Fruit fly (Drosophila melanogaster): ENCODE results near the gene CG6271.

The CG6271 gene

DNA sequence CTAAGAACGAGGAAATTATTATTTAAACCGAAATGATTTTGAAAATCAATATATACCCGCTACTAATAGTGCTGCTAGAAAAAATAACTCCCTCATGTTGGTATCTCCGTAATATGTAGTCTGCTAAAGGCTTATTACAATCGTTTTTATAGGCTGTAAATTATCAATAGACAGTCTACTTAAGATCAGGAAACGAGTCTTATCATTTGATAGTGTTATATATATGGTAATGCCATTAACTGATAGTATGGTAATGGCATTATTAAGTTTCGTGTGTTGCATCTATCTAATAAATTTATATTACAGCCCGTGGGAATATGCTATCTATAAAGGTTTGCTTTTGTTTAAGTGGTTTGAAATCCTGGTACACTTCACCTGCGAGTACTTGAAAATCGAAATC lies 7.7 kb downstream of the CG6271 start, which contains the start of gene CG17192:
TSS of gene CG17192 (minus strand) at position 101 of the 400 bp plus-strand sequence.
- no peak for TF ChIP-seq OdsH (GFP tag; optimal IDR thresholded peaks at IDR 0.05)
- no peak for TF ChIP-seq Lpt (GFP tag; optimal IDR thresholded peaks at IDR 0.05)
- no peak for TF ChIP-seq Eip78C (GFP tag)
- TF ChIP-seq Hr39 (GFP tag; optimal IDR thresholded peaks at IDR 0.05), result no peak
- no peak for TF ChIP-seq dsx (GFP tag; optimal IDR thresholded peaks at IDR 0.05; ENCODE audit: poor library complexity, severe bottlenecking)
- no peak for TF ChIP-seq CG16779 (tag; optimal IDR thresholded peaks at IDR 0.05)
- no peak for TF ChIP-seq CG8632 (GFP tag; optimal IDR thresholded peaks at IDR 0.05)
- no peak for TF ChIP-seq eg (GFP tag; IDR thresholded peaks at IDR 0.05)
- TF ChIP-seq CG32006 (GFP tag; optimal IDR thresholded peaks at IDR 0.05), result no peak
- no peak for TF ChIP-seq topi (GFP tag; optimal IDR thresholded peaks at IDR 0.05)
- TF ChIP-seq CG3919 (GFP tag; optimal IDR thresholded peaks at IDR 0.05), result no peak
- TF ChIP-seq cyc (GFP tag; optimal IDR thresholded peaks at IDR 0.05), result no peak
- no peak for TF ChIP-seq esn (GFP tag; optimal IDR thresholded peaks at IDR 0.05)

DNA sequence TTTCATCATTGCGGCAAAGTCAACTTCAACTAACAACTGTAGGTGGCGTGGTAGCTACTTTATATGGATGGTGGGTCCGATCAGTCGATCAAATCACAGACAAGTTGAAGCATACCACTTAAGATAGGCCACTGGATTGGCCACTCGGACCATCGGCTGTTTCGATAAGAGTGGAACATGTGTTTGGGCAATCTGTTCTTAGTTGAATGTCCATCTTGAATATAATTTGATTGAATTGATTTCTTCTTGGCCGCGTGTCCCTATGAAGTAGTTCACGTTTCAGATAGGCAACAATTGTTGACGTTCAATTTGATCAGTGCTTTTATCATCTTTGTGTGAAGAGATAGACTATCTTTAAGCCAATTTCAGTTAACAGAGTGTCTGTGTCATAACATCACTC lies 18.9 kb downstream of the CG6271 start, which contains the start of gene CG6295:
TSS of gene CG6295 (minus strand) at position 34 of the 400 bp plus-strand sequence.
- TF ChIP-seq CG10669 (GFP tag; optimal IDR thresholded peaks at IDR 0.05), result no peak
- no peak for TF ChIP-seq CG9139 (GFP tag; optimal IDR thresholded peaks at IDR 0.05)
- TF ChIP-seq Hr38 (GFP tag; optimal IDR thresholded peaks at IDR 0.05), result no peak

DNA sequence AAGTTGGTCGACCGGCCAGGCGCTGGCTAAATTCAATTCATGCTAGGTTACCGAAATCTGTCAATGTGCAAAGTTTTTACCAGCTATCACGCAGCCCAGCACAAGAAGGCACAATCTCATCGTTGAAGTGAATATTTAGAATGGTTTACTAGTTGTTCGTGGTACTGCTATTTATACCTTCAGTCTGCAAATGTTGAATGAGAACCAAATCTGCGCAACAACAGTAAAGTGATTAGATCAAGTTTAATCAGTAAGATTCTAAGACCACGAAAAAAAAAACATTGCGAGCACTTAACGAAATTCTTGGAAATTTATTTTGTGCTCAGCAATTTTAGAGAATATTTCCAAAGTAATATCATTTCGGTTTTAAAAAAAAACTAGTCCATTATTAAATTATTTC lies 20.6 kb downstream of the CG6271 start, which contains the start of gene CG6296:
TSS of gene CG6296 (minus strand) at position 132 of the 400 bp plus-strand sequence.
- no peak for TF ChIP-seq CG15336 (GFP tag; IDR thresholded peaks at IDR 0.05)
- TF ChIP-seq CG6808 (GFP tag; optimal IDR thresholded peaks at IDR 0.05), result no peak
- TF ChIP-seq acj6 (GFP tag; optimal IDR thresholded peaks at IDR 0.05), result no peak
- no peak for TF ChIP-seq Sox102F (GFP tag; optimal IDR thresholded peaks at IDR 0.05)
- no peak for TF ChIP-seq CG16779 (tag; optimal IDR thresholded peaks at IDR 0.05)
- TF ChIP-seq CG3032 (tag; optimal IDR thresholded peaks at IDR 0.05), result no peak
- TF ChIP-seq fd59A (GFP tag; optimal IDR thresholded peaks at IDR 0.05), result no peak
- TF ChIP-seq pdm3 (GFP tag; optimal IDR thresholded peaks at IDR 0.05), result no peak
- TF ChIP-seq CG3919 (GFP tag; optimal IDR thresholded peaks at IDR 0.05), result no peak
- TF ChIP-seq Eip93F (GFP tag; optimal IDR thresholded peaks at IDR 0.05), result no peak
- TF ChIP-seq Smox (GFP tag; optimal IDR thresholded peaks at IDR 0.05), result no peak
- TF ChIP-seq salr (GFP tag; optimal IDR thresholded peaks at IDR 0.05), result no peak
- no peak for TF ChIP-seq svp (GFP tag)
- no peak for TF ChIP-seq CG10631 (GFP tag; optimal IDR thresholded peaks at IDR 0.05)
- TF ChIP-seq net (GFP tag; optimal IDR thresholded peaks at IDR 0.05), result no peak
- no peak for TF ChIP-seq fd85E (GFP tag; optimal IDR thresholded peaks at IDR 0.05)
- no peak for TF ChIP-seq CG9139 (GFP tag; optimal IDR thresholded peaks at IDR 0.05)
- no peak for TF ChIP-seq CG1621 (tag; optimal IDR thresholded peaks at IDR 0.05)

DNA sequence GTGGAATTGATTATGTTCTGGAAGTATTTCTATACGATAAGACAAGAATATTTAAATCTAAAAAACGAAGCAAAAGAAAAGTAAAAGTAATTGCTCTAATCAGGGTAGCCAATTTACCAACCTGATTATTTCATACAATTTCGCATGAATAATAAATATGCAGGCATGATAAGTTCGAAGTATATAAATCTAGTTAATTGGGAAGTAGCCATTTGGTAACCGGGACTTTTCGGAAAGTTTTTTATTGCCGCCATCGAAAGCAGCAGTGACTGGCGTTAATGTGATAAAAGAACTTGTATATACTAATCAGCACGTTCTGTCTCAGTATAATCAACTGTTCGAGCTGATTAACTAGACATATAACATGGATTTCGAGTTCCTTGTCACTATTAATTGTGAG lies 23.1 kb downstream of the CG6271 start:
- TF ChIP-seq Eip78C (GFP tag), result no peak
- TF ChIP-seq svp (GFP tag), result no peak
- no peak for TF ChIP-seq Sox15 (GFP tag; optimal IDR thresholded peaks at IDR 0.05)
- no peak for TF ChIP-seq CG32006 (GFP tag; optimal IDR thresholded peaks at IDR 0.05)
- no peak for TF ChIP-seq Eip93F (GFP tag; optimal IDR thresholded peaks at IDR 0.05)
- TF ChIP-seq CG34406 (GFP tag; optimal IDR thresholded peaks at IDR 0.05), result no peak

DNA sequence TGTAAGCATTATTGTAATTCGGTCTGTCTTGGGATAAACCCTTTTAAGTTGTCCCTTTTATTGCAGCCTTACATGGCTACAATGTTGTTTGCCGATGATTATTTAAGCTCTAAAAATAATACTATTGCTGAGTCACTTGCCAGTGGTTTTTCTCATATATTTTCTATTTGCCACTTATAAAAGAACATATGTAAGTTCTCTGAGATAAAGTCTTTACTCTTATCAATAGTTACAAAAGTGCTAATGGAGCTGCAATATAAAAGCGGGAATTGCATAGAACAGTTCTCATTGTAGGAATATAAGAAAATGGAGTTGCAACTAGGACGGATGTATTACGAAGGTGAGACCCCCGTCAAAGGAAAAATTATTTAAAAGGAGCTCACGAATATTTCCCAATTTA lies 26.5 kb downstream of the CG6271 start, which contains the start of gene CG31077:
TSS of gene CG31077 (plus strand) at position 301 of the 400 bp plus-strand sequence.
- no peak for TF ChIP-seq eg (GFP tag; IDR thresholded peaks at IDR 0.05)
- TF ChIP-seq lz (GFP tag; optimal IDR thresholded peaks at IDR 0.05), result no peak
- no peak for TF ChIP-seq Eip93F (GFP tag; optimal IDR thresholded peaks at IDR 0.05)
- TF ChIP-seq CG10631 (GFP tag; optimal IDR thresholded peaks at IDR 0.05), result no peak
- TF ChIP-seq Hr39 (GFP tag; optimal IDR thresholded peaks at IDR 0.05), result no peak
- TF ChIP-seq ss (GFP tag; optimal IDR thresholded peaks at IDR 0.05), result no peak
- no peak for TF ChIP-seq spab (GFP tag; optimal IDR thresholded peaks at IDR 0.05)
- TF ChIP-seq esn (GFP tag; optimal IDR thresholded peaks at IDR 0.05), result no peak
- TF ChIP-seq Gug (GFP tag; IDR thresholded peaks at IDR 0.05), result no peak
- no peak for TF ChIP-seq dac (GFP tag; optimal IDR thresholded peaks at IDR 0.05)
- TF ChIP-seq CG9139 (GFP tag; optimal IDR thresholded peaks at IDR 0.05), result no peak
- TF ChIP-seq CG11294 (GFP tag; IDR thresholded peaks at IDR 0.05), result no peak
- no peak for TF ChIP-seq pdm3 (GFP tag; optimal IDR thresholded peaks at IDR 0.05)

Measured in whole organism, prepupa.